Fruit fly (Drosophila melanogaster) whole organism, adult: ENCODE measurements around the gene slpr.

Experiments
- CG11617 ChIP-seq: fragments of 200-800 bp; sonication (Bioruptor generic); optimal IDR thresholded peaks from 2 replicates; lab custom pipeline; 2017; ENCODE audit warnings: mild to moderate bottlenecking, missing biosample characterization, missing genetic modification reagents, missing genetic modification characterization
- CG1620 ChIP-seq: fragments of 200-800 bp; sonication (Bioruptor generic); optimal IDR thresholded peaks from 2 replicates; lab custom pipeline; 2016; ENCODE audit warnings: missing biosample characterization, missing genetic modification characterization
- CG33017 ChIP-seq: fragments of 200-800 bp; sonication (Bioruptor generic); optimal IDR thresholded peaks from 2 replicates; lab custom pipeline; 2018; ENCODE audit warnings: missing biosample characterization, mild to moderate bottlenecking, missing genetic modification characterization, moderate library complexity
- CG5204 ChIP-seq: fragments of 200-800 bp; sonication (Bioruptor generic); optimal IDR thresholded peaks from 2 replicates; lab custom pipeline; 2016; ENCODE audit warnings: missing biosample characterization, missing genetic modification characterization
- Mnt ChIP-seq: fragments of 200-800 bp; sonication (Bioruptor generic); optimal IDR thresholded peaks from 2 replicates; lab custom pipeline; 2016; ENCODE audit warnings: missing biosample characterization, mild to moderate bottlenecking, missing genetic modification characterization
- bab1 ChIP-seq: fragments of 200-800 bp; sonication (Bioruptor generic); optimal IDR thresholded peaks from 3 replicates; lab custom pipeline; 2019; ENCODE audit warnings: missing biosample characterization, mild to moderate bottlenecking, missing genetic modification characterization, moderate library complexity
- kay ChIP-seq: fragments of 200-800 bp; sonication (Bioruptor generic); peaks from one replicate; lab custom pipeline; 2016; ENCODE audit warnings: missing biosample characterization, missing genetic modification characterization, borderline replicate concordance
- ovo ChIP-seq: fragments of 200-800 bp; sonication (Bioruptor generic); optimal IDR thresholded peaks from 2 replicates; lab custom pipeline; 2016; ENCODE audit warnings: missing biosample characterization, missing genetic modification characterization
- toe ChIP-seq: fragments of 200-800 bp; sonication (Bioruptor generic); optimal IDR thresholded peaks from 2 replicates; lab custom pipeline; 2016; ENCODE audit warnings: missing biosample characterization, missing genetic modification characterization

DNA sequence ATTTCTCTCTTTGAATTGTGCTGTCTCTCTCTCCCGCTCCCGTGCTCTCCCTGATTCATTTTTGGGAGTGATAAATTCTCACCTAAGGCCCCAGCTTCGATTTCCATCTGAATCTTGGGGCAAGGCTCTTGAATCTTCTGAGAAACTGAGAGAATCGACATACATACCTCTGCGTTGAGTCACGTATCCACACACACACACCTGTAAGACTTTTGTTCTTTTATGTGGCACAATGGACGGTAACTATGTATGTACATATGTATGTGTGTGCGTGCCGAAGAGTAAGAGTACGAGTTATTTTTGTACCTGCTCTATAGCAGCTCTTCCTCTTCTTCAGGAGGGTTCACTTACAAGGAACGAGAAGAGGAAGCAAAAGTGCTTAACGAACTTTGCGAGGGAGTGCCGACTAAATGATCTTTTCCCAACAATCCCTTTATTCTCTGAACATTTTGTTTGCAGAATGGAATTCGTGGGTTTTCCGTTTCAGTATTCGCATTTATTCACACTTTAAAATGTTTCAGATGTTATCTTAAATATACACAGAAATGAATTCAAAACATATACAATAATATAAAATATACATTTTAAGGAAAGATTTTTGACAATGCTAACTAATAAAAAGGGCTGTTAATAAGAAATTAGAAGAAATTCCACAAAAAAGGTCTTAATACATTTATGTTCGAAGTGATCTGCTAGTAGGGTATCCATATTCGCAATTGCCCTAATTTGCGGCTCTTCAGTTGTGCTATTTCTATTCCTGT is 38.3 kb upstream of the slpr start:
- TF ChIP-seq CG33017 (tag; lab: Kevin White, UChicago) (no peak), kay (GFP tag; lab: Kevin White, UChicago) (no peak), CG1620 (GFP tag; lab: Kevin White, UChicago) (no peak), CG5204 (no peak), Mnt (GFP tag; lab: Kevin White, UChicago) (no peak), ovo (GFP tag; lab: Kevin White, UChicago) (no peak), toe (GFP tag; lab: Kevin White, UChicago) (no peak), bab1 (GFP tag; lab: Kevin White, UChicago) (no peak), CG11617 (no peak)
